Fruit fly (Drosophila melanogaster): ENCODE measurements around the gene CG13771.
A peak's percentile ranks its signal among the peaks of the same experiment; 100 is the strongest.

CG13771 gene

DNA sequence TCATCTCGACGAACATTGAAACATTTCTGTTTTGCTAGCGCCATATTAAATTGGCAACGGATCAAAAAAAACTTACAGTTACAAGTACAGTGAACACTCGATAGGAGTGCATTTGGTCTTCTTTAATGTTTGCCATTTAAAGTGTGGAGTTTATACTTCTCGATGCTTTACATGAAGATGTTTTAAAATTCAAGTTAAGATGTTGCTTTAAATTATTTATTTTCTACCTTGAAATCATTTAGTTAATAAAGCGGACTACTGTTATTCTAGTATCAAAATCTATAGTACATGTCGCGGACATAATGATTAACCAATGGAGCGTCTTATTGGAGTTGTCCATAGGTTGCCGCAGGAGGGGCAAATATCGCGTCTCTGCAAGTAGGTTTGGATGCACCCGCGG, 13.1 kb upstream of the CG13771 start, which contains the start of gene cort:
Gene cort, minus strand, starts transcription at position 101 of the 400 bp plus-strand sequence.
- TF ChIP-seq CTCF (optimal IDR thresholded peaks at IDR 0.05) (no peak), CG8478 (optimal IDR thresholded peaks at IDR 0.05) (no peak)

- no peak for TF ChIP-seq CTCF (optimal IDR thresholded peaks at IDR 0.05)
- no peak for TF ChIP-seq CG8478 (optimal IDR thresholded peaks at IDR 0.05)
These were observed 10.0 kb upstream of the CG13771 start, which contains the start of gene Spn27A for dm6 chr2L:6673211-6674012. Spn27A (minus strand) TSS chr2L:6673347.

dm6 chr2L:6671409-6671808, 8.0 kb upstream of the CG13771 start:
- no peak for TF ChIP-seq CG8478 (optimal IDR thresholded peaks at IDR 0.05)

dm6 chr2L:6667719-6668325, 4.4 kb upstream of the CG13771 start, which contains the start of gene Galt:
Galt (minus strand) TSS chr2L:6668033.
- TF ChIP-seq CTCF (optimal IDR thresholded peaks at IDR 0.05) (no peak), CG8478 (optimal IDR thresholded peaks at IDR 0.05) (no peak)

DNA sequence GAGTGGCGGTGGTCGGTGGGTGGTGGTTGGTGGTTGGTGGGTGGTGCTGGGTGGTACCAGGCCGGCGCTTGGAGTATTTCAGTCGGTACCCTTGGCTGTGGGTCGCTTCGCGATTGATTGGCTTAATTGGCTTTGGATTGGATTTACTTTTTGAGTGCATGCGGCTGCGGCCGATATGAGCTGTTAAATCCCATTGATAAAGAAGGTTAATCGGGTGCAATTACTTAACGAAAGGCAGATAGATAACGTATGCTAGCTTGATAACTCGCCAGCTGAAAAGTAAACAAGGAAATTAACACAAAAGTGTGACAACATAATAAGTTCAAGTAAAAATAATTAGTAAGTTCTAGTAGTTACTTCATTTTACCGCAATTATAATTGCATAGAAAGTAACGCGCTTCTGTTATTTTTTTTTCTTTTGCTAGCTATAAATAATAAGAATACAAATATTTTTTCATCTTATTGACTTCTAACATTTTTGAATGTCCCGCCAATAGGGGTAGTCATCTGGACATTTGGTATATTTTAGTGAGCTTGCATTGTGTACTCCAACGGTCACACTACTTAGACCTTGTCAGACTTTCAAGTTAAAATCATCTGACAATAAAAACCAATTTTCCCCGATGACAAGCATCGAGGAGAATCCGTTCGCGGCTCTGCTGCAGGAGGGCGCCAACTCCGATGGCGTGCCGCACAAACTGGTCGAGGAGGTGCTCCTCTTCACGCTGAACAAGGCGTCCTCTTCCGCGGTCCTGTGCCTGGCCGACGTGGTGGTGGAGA, 5.3 kb downstream of the CG13771 start, which contains the start of the genes CG31636 and Ube4A:
Gene CG31636, minus strand, starts transcription at position 184 of the 780 bp plus-strand sequence.
Gene Ube4A, plus strand, starts transcription at position 549 of the 780 bp plus-strand sequence.
- TF ChIP-seq CTCF (optimal IDR thresholded peaks at IDR 0.05) (no peak), CG8478 (optimal IDR thresholded peaks at IDR 0.05) (no peak)

dm6 chr2L:6656264-6656676, 7.1 kb downstream of the CG13771 start, which contains the start of gene CG31633:
CG31633 (minus strand) TSS chr2L:6656321.
- TF ChIP-seq CTCF (optimal IDR thresholded peaks at IDR 0.05): no peak
- TF ChIP-seq CG8478 (optimal IDR thresholded peaks at IDR 0.05): no peak

DNA sequence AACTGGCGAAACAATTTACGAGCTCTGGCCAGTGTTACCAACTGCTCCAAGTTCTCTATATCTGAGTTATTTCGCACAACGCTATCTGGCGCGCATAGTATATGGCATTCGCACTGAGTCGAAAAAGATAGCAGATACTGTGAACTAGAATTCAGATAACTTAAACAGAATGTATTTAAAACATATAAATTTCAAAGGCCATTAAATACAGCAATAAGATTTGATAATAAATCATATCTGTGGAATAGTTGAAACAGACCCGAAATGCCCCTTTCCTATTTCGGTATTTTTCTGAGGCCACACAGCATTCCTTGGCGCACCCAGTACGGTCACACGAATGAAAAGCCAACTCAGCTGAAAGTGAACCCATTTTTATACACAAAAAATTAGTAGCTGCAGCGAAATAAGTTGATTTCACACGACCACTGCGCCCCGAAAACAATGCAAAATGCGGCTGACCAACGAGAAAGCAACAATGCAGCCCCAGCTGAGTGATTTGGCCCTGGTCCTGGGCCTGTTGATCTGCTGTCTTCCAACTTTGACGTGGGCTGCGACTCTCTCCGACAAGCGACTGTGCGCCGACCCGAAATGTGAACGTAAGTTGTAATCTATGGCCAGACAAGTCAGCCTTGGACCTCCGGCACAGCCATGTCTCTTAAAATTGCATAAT, 14.2 kb downstream of the CG13771 start, which contains the start of the genes CG31635 and Tango1:
Gene CG31635, minus strand, starts transcription at position 30 of the 670 bp plus-strand sequence.
Gene Tango1, plus strand, starts transcription at position 304 of the 670 bp plus-strand sequence.
- no peak for TF ChIP-seq CG8478 (optimal IDR thresholded peaks at IDR 0.05)
- TF ChIP-seq CTCF (optimal IDR thresholded peaks at IDR 0.05): no peak

DNA sequence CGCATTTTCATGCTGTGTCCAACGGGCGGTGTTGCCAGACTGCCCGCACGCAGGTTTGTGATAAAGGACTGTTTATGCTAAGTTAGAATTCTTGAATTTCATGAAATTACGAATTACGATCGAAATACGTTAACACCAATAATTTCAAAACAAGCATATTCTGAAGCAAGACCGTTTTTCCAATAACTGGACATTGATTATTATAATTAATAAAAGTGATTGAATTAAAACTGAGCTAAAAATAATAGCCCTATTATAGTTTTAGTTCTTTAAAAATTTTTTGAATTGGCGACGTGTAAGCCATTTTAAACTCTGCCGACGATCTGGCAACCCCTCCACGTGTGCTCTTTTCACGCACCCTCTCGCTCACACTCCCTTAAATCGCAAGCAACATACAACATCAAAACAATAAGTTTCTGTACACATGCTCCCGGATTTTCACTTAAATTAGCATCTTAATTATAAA, 15.2 kb downstream of the CG13771 start:
- TF ChIP-seq CTCF (optimal IDR thresholded peaks at IDR 0.05): no peak
- TF ChIP-seq CG8478 (optimal IDR thresholded peaks at IDR 0.05): no peak

DNA sequence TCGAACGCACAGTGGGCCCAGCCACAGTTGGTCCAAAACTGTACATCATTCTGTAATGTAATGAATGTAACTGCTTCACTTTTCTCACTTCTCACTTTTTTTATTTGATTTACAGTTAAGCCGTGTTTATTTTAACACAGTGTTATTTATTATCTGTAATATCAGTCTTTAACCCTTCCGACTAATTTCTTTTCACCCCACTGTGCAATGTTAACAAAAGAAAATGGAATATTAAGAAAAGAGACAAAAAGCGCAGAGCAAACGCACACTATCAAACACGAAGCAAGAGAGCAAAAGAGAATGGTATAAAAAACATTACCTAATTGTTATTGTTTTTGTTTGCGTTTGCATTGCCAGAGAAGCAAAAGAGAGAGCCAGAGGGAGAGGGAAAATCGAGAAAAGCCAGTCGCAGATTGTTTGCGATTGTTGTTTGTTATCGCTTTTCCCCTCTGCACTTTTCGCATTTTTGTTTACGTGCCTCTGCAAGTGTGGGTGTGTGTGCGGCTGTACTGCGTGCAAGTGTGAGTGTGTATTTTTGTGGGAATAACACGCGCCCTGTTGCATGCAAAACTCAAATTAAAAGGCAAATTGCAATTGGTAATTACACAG, 16.2 kb downstream of the CG13771 start:
- no peak for TF ChIP-seq CTCF (optimal IDR thresholded peaks at IDR 0.05)
- TF ChIP-seq CG8478 (optimal IDR thresholded peaks at IDR 0.05): no peak

- no peak for TF ChIP-seq CTCF (optimal IDR thresholded peaks at IDR 0.05)
- no peak for TF ChIP-seq CG8478 (optimal IDR thresholded peaks at IDR 0.05)
These were observed 18.9 kb downstream of the CG13771 start for dm6 chr2L:6644421-6645059.

DNA sequence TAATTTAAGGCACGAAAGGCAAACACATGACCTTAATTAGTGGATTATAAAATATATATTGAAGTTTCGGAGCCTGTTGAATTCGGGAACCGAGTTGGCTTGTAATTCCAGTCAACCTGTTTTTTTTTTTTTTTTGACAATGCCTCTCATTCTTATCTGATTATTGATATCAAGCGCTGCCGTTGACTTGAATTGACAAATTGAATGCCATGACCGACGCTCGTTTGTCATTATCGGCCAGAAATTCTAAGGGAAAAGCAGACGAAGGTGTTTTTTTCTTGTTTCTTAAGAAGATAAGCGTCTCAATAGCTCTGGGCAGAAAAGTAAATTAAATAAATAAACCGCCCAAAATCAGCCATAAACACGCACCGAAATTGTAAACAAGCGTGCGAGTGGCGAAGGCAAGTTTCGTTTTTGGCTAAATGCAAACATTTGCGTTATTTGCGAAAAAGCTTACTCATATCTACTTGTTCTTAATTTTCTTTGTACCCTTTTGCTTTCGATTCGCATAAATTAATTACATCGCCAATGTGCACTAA, 20.1 kb downstream of the CG13771 start:
- TF ChIP-seq CTCF (optimal IDR thresholded peaks at IDR 0.05): no peak
- TF ChIP-seq CG8478 (optimal IDR thresholded peaks at IDR 0.05): no peak

DNA sequence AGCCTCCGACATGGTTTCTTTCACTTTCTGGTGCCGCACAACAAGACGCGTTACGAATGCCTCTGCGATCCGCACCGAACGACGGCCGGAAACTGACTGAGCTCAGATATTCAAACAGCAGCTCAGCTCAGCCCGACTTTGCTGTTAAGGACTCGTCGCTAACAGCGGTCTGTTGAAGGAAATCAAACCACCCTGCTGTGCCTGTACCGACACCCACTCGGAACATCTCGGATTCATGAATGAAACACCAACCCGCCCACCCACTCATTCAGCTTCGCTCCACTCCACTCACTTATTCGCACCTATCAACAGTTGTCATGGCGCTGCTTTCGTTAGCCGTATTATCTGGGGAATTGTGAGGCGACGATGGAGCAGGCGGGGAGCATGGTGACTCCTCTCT, 31.1 kb downstream of the CG13771 start, which contains the start of gene Oatp26F:
Gene Oatp26F, minus strand, starts transcription at position 101 of the 400 bp plus-strand sequence.
- TF ChIP-seq CG8478 (optimal IDR thresholded peaks at IDR 0.05) (no peak), CTCF (optimal IDR thresholded peaks at IDR 0.05) (no peak)

dm6 chr2L:6622642-6623162, 40.7 kb downstream of the CG13771 start, which contains the start of gene CG34345:
CG34345 (plus strand) TSS chr2L:6623112.
- peak; percentile 43 to 74 for TF ChIP-seq CTCF (optimal IDR thresholded peaks at IDR 0.05)
- TF ChIP-seq CG8478 (optimal IDR thresholded peaks at IDR 0.05): no peak

Data from S2 (cell line).